Worm (Caenorhabditis elegans): ENCODE results near the gene ntr-2.

DNA sequence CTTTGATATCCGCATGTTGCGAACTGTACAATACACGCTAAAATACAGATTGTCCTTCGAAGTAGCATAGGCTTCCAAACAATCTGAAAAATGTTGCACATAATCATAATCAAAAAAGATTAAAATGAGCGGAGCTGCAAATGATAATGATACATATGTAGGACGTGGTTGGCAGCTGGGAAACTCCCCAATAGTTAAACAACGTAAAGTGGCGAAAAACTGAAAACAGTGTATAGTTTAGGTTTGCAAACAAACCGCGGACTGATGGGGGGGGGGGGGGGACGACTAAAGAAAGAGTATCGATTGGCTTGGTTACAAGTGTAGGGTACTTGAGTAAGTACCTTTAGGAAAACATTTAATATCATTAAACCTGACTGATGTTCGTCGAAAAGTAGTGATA, 23.6 kb downstream of the ntr-2 start, which contains the start of gene hex-5:
- TF ChIP-seq nhr-237 (tag; optimal IDR thresholded peaks at IDR 0.05) (no peak), lir-3 (tag; optimal IDR thresholded peaks at IDR 0.05; ENCODE audit: poor library complexity) (no peak), nhr-84 (tag; optimal IDR thresholded peaks at IDR 0.05) (no peak), C34B4.2 (tag; optimal IDR thresholded peaks at IDR 0.05) (no peak), aly-2 (tag; optimal IDR thresholded peaks at IDR 0.05) (no peak)
